Fruit fly (Drosophila melanogaster) whole organism, embryonic: Measurements from ENCODE around the gene orb.

ENCODE experiments used
- Asciz ChIP-seq: fragments of 200-800 bp; sonication (Bioruptor generic); optimal IDR thresholded peaks from 2 replicates; lab custom pipeline; 2017; ENCODE audit warnings: missing biosample characterization, mild to moderate bottlenecking, missing genetic modification characterization, missing genetic modification reagents
- Atf-2 ChIP-seq: fragments of 200-800 bp; sonication (Bioruptor generic); optimal IDR thresholded peaks from 2 replicates; lab custom pipeline; 2016; ENCODE audit warnings: missing biosample characterization, missing genetic modification characterization
- Bdp1 ChIP-seq: fragments of 200-800 bp; sonication (Bioruptor generic); optimal IDR thresholded peaks from 3 replicates; lab custom pipeline; 2016; ENCODE audit warnings: missing biosample characterization, missing genetic modification characterization
- CG10267 ChIP-seq: fragments of 200-800 bp; sonication (Bioruptor generic); optimal IDR thresholded peaks from 2 replicates; lab custom pipeline; 2018; ENCODE audit warnings: missing biosample characterization, mild to moderate bottlenecking, missing genetic modification characterization, moderate library complexity
- CG10543 ChIP-seq: fragments of 200-800 bp; sonication (Bioruptor generic); optimal IDR thresholded peaks from 3 replicates; lab custom pipeline; 2017; ENCODE audit warnings: missing biosample characterization, mild to moderate bottlenecking, missing genetic modification characterization, moderate library complexity
- CG12219 ChIP-seq: fragments of 200-800 bp; sonication (Bioruptor generic); optimal IDR thresholded peaks from 3 replicates; lab custom pipeline; 2018; ENCODE audit warnings: missing biosample characterization, mild to moderate bottlenecking, missing genetic modification characterization
- CG15696 ChIP-seq: fragments of 200-800 bp; sonication (Bioruptor generic); optimal IDR thresholded peaks from 2 replicates; lab custom pipeline; 2019; ENCODE audit warnings: missing biosample characterization, mild to moderate bottlenecking, missing genetic modification characterization, moderate library complexity
- CG1603 ChIP-seq: fragments of 200-800 bp; sonication (Bioruptor generic); optimal IDR thresholded peaks from 2 replicates; lab custom pipeline; 2019; ENCODE audit warnings: missing biosample characterization, mild to moderate bottlenecking, missing genetic modification characterization, moderate library complexity
- CG17829 ChIP-seq: fragments of 200-800 bp; optimal IDR thresholded peaks from 2 replicates; lab custom pipeline; 2019; ENCODE audit warnings: missing biosample characterization, mild to moderate bottlenecking, missing genetic modification characterization, moderate library complexity
- CG17912 ChIP-seq: fragments of 200-800 bp; sonication (Bioruptor generic); optimal IDR thresholded peaks from 2 replicates; lab custom pipeline; 2018; ENCODE audit warnings: missing biosample characterization, mild to moderate bottlenecking, missing genetic modification characterization
- CG18262 ChIP-seq: fragments of 200-800 bp; optimal IDR thresholded peaks from 3 replicates; lab custom pipeline; 2019; ENCODE audit warnings: missing biosample characterization, mild to moderate bottlenecking, missing genetic modification characterization, moderate library complexity
- CG18599 ChIP-seq: fragments of 200-800 bp; sonication (Bioruptor generic); optimal IDR thresholded peaks from 3 replicates; lab custom pipeline; 2017; ENCODE audit warnings: missing biosample characterization, missing genetic modification characterization, mild to moderate bottlenecking, moderate library complexity, missing genetic modification reagents
- CG18619 ChIP-seq: fragments of 200-800 bp; sonication (Bioruptor generic); optimal IDR thresholded peaks from 3 replicates; lab custom pipeline; 2017; ENCODE audit warnings: missing biosample characterization, mild to moderate bottlenecking, missing genetic modification characterization
- CG2129 ChIP-seq: fragments of 200-800 bp; sonication (Bioruptor generic); IDR thresholded peaks from 2 replicates; pipeline ENCODE4 v1.3.6; 2022; ENCODE audit warnings: missing biosample characterization, missing genetic modification characterization; ENCODE audit not compliant: partially characterized antibody
- CG2202 ChIP-seq: fragments of 200-800 bp; sonication (Bioruptor generic); optimal IDR thresholded peaks from 2 replicates; lab custom pipeline; 2018; ENCODE audit warnings: missing biosample characterization, mild to moderate bottlenecking, missing genetic modification characterization
- CG2678 ChIP-seq: fragments of 200-800 bp; sonication (Bioruptor generic); optimal IDR thresholded peaks from 3 replicates; lab custom pipeline; 2019; ENCODE audit warnings: missing biosample characterization, mild to moderate bottlenecking, missing genetic modification characterization, moderate library complexity
- CG2875 ChIP-seq: fragments of 200-800 bp; sonication (Bioruptor generic); optimal IDR thresholded peaks from 2 replicates; lab custom pipeline; 2017; ENCODE audit warnings: missing biosample characterization, mild to moderate bottlenecking, missing genetic modification characterization, missing genetic modification reagents
- CG3065 ChIP-seq: fragments of 200-800 bp; sonication (Bioruptor generic); optimal IDR thresholded peaks from 2 replicates; lab custom pipeline; 2016; ENCODE audit warnings: missing biosample characterization, missing genetic modification characterization
- CG31388 ChIP-seq: fragments of 200-800 bp; sonication (Bioruptor generic); optimal IDR thresholded peaks from 2 replicates; lab custom pipeline; 2016; ENCODE audit warnings: missing biosample characterization, missing genetic modification characterization
- CG3726 ChIP-seq: fragments of 200-800 bp; sonication (Bioruptor generic); IDR thresholded peaks from 3 replicates; pipeline ENCODE4, ENCODE4 v1.3.6; 2022; ENCODE audit warnings: missing biosample characterization, missing genetic modification characterization
- CG3995 ChIP-seq: fragments of 200-800 bp; sonication (Bioruptor generic); optimal IDR thresholded peaks from 3 replicates; lab custom pipeline; 2016; ENCODE audit warnings: missing biosample characterization, missing genetic modification characterization
- CG42726 ChIP-seq: fragments of 200-800 bp; sonication (Bioruptor generic); IDR thresholded peaks from 2 replicates; pipeline ENCODE4 v1.3.6; 2022; ENCODE audit warnings: missing biosample characterization, missing genetic modification characterization; ENCODE audit not compliant: partially characterized antibody
- CG4404 ChIP-seq: fragments of 200-800 bp; sonication (Bioruptor generic); IDR thresholded peaks from 2 replicates; pipeline ENCODE4 v1.3.6; 2022; ENCODE audit warnings: missing biosample characterization, missing genetic modification characterization
- CG5245 ChIP-seq: fragments of 200-800 bp; sonication (Bioruptor generic); optimal IDR thresholded peaks from 3 replicates; lab custom pipeline; 2016; ENCODE audit warnings: missing biosample characterization, missing genetic modification characterization
- CG7839 ChIP-seq: fragments of 200-800 bp; sonication (Bioruptor generic); optimal IDR thresholded peaks from 3 replicates; lab custom pipeline; 2018; ENCODE audit warnings: missing biosample characterization, mild to moderate bottlenecking, missing genetic modification characterization, moderate library complexity
- CG8388 ChIP-seq: fragments of 200-800 bp; sonication (Bioruptor generic); optimal IDR thresholded peaks from 2 replicates; lab custom pipeline; 2019; ENCODE audit warnings: missing biosample characterization, mild to moderate bottlenecking, missing genetic modification characterization, moderate library complexity
- CTCF ChIP-seq: fragments of 200-800 bp; sonication (Bioruptor generic); optimal IDR thresholded peaks from 2 replicates; lab custom pipeline; 2017; ENCODE audit warnings: missing biosample characterization, mild to moderate bottlenecking, missing genetic modification characterization, moderate library complexity
- Camta ChIP-seq: fragments of 200-800 bp; sonication (Bioruptor generic); optimal IDR thresholded peaks from 2 replicates; lab custom pipeline; 2016; ENCODE audit warnings: missing biosample characterization, missing genetic modification characterization
- CkIIα-i1 ChIP-seq: fragments of 200-800 bp; sonication (Bioruptor generic); IDR thresholded peaks from 2 replicates; pipeline ENCODE4 v1.3.6; 2022; ENCODE audit warnings: missing biosample characterization, missing genetic modification characterization
- D19A ChIP-seq: fragments of 200-800 bp; optimal IDR thresholded peaks from 3 replicates; lab custom pipeline; 2019; ENCODE audit warnings: missing biosample characterization, mild to moderate bottlenecking, missing genetic modification characterization, moderate library complexity
- Lpt ChIP-seq: fragments of >200 bp; optimal IDR thresholded peaks from 2 replicates; lab custom pipeline; 2018; ENCODE audit warnings: missing biosample characterization, missing genetic modification characterization
- MTF-1 ChIP-seq: fragments of 200-800 bp; sonication (Bioruptor generic); optimal IDR thresholded peaks from 2 replicates; lab custom pipeline; 2018; ENCODE audit warnings: missing biosample characterization, mild to moderate bottlenecking, missing genetic modification characterization, borderline replicate concordance
- Nf-YA ChIP-seq: fragments of 200-800 bp; sonication (Bioruptor generic); IDR thresholded peaks from 2 replicates; pipeline ENCODE4 v1.3.6; 2022; ENCODE audit warnings: missing biosample characterization, missing genetic modification characterization
- ash1 ChIP-seq: fragments of 200-800 bp; sonication (Bioruptor generic); optimal IDR thresholded peaks from 2 replicates; lab custom pipeline; 2018; ENCODE audit warnings: missing biosample characterization, mild to moderate bottlenecking, missing genetic modification characterization
- bbx ChIP-seq: fragments of 200-800 bp; sonication (Bioruptor generic); IDR thresholded peaks from 2 replicates; pipeline ENCODE4 v1.3.6; 2022; ENCODE audit warnings: missing biosample characterization, missing genetic modification characterization; ENCODE audit not compliant: partially characterized antibody
- cato ChIP-seq: fragments of 200-800 bp; sonication (Bioruptor generic); optimal IDR thresholded peaks from 2 replicates; lab custom pipeline; 2016; ENCODE audit warnings: missing biosample characterization, missing genetic modification characterization, borderline replicate concordance
- exex ChIP-seq: fragments of 200-800 bp; sonication (Bioruptor generic); optimal IDR thresholded peaks from 4 replicates; lab custom pipeline; 2018; ENCODE audit warnings: missing biosample characterization, mild to moderate bottlenecking, missing genetic modification characterization, moderate library complexity
- fru ChIP-seq: fragments of >200 bp; optimal IDR thresholded peaks from 2 replicates; lab custom pipeline; 2017
- insv ChIP-seq, 2 experiments: fragments of 200-800 bp; sonication (Bioruptor generic); optimal IDR thresholded peaks; 3 replicates each; lab custom pipeline; 2016 to 2018; ENCODE audit warnings: missing biosample characterization in 2 of 2, missing genetic modification characterization in 2 of 2
- kni ChIP-seq: fragments of 200-800 bp; sonication (Bioruptor generic); optimal IDR thresholded peaks from 3 replicates; lab custom pipeline; 2017; ENCODE audit warnings: mild to moderate bottlenecking, missing biosample characterization, missing genetic modification reagents, missing genetic modification characterization
- mam ChIP-seq: fragments of 200-800 bp; sonication (Bioruptor generic); optimal IDR thresholded peaks from 3 replicates; lab custom pipeline; 2016; ENCODE audit warnings: missing biosample characterization, missing genetic modification characterization
- nau ChIP-seq: fragments of 200-800 bp; sonication (Bioruptor generic); optimal IDR thresholded peaks from 3 replicates; lab custom pipeline; 2017; ENCODE audit warnings: missing biosample characterization, mild to moderate bottlenecking, missing genetic modification characterization, missing genetic modification reagents
- p53 ChIP-seq: fragments of 200-800 bp; sonication (Bioruptor generic); optimal IDR thresholded peaks from 2 replicates; lab custom pipeline; 2016; ENCODE audit warnings: missing biosample characterization, missing genetic modification characterization
- repo ChIP-seq: fragments of 200-800 bp; sonication (Bioruptor generic); optimal IDR thresholded peaks from 2 replicates; lab custom pipeline; 2016; ENCODE audit warnings: missing biosample characterization, missing genetic modification characterization
- sens-2 ChIP-seq: fragments of 200-800 bp; sonication (Bioruptor generic); IDR thresholded peaks from 2 replicates; pipeline ENCODE4 v1.3.6; 2022; ENCODE audit warnings: missing biosample characterization, missing genetic modification characterization
- sqz ChIP-seq: fragments of 200-800 bp; sonication (Bioruptor generic); optimal IDR thresholded peaks from 3 replicates; lab custom pipeline; 2018; ENCODE audit warnings: missing biosample characterization, mild to moderate bottlenecking, missing genetic modification characterization
- tgo ChIP-seq: fragments of 200-800 bp; sonication (Bioruptor generic); IDR thresholded peaks from 3 replicates; pipeline ENCODE4 v1.3.6; 2022; ENCODE audit warnings: missing biosample characterization, missing genetic modification characterization

orb gene

dm6 chr3R:23302178-23302577 lies 21.5 kb upstream of the orb start (continued):
- TF ChIP-seq CG3995 (GFP tag; lab: Kevin White, UChicago) (no peak), Asciz (GFP tag; lab: Kevin White, UChicago) (peak; percentile 38), Nf-YA (GFP tag; lab: Robert Waterston, UW) (no peak), CG15696 (peak; percentile 9), CG8388 (GFP tag; lab: Kevin White, UChicago) (no peak), CG17912 (no peak), CG7839 (tag; lab: Kevin White, UChicago) (no peak), insv (GFP tag; optimal IDR thresholded peaks at IDR 0.05; lab: Kevin White, UChicago) (no peak), CG18262 (tag; lab: Kevin White, UChicago) (peak; percentile 20), CG2875 (GFP tag; lab: Kevin White, UChicago) (peak; percentile 18), CG4404 (GFP tag; lab: Robert Waterston, UW) (no peak), CkIIα-i1 (GFP tag; lab: Robert Waterston, UW) (no peak), sens-2 (GFP tag; lab: Robert Waterston, UW) (no peak), CG42726 (GFP tag; lab: Robert Waterston, UW) (no peak), CG2678 (tag; lab: Kevin White, UChicago) (peak; percentile 4), p53 (GFP tag; lab: Kevin White, UChicago) (no peak), CG3065 (GFP tag; lab: Kevin White, UChicago) (no peak), CG10267 (tag; lab: Kevin White, UChicago) (no peak), CG31388 (GFP tag; lab: Kevin White, UChicago) (no peak), MTF-1 (no peak), mam (no peak), repo (no peak), CTCF (GFP tag; lab: Kevin White, UChicago) (no peak), CG18599 (GFP tag; lab: Kevin White, UChicago) (no peak), CG2129 (GFP tag; lab: Robert Waterston, UW) (no peak), exex (no peak), tgo (no peak), kni (peak; percentile 12), Atf-2 (no peak), CG1603 (tag; lab: Kevin White, UChicago) (no peak), CG18619 (GFP tag; lab: Kevin White, UChicago) (no peak), sqz (peak; percentile 30), Camta (GFP tag; lab: Kevin White, UChicago) (no peak), Lpt (no peak), bbx (GFP tag; lab: Robert Waterston, UW) (no peak), cato (no peak), CG3726 (GFP tag; lab: Robert Waterston, UW) (no peak), CG17829 (tag; lab: Kevin White, UChicago) (no peak), nau (GFP tag; lab: Kevin White, UChicago) (no peak), CG10543 (no peak), D19A (tag; lab: Kevin White, UChicago) (no peak), CG2202 (tag; lab: Kevin White, UChicago) (peak; percentile 17), CG12219 (GFP tag; lab: Kevin White, UChicago) (no peak), ash1 (GFP tag; lab: Kevin White, UChicago) (no peak), CG5245 (GFP tag; lab: Kevin White, UChicago) (no peak), Bdp1 (GFP tag; lab: Kevin White, UChicago) (no peak), fru (lab: Kevin White, UChicago) (no peak)
